Worm (Caenorhabditis elegans) whole organism, L4 larva: ENCODE measurements around the gene ceh-23.
A peak's percentile ranks its signal among the peaks of the same experiment; 100 is the strongest.

Experiments used
- D1046.2 ChIP-seq: fragments of 200-800 bp; sonication (Bioruptor generic); IDR thresholded peaks from 2 replicates; pipeline ENCODE4 v1.3.6; 2022; ENCODE audit warnings: missing genetic modification characterization, missing compliant biosample characterization
- T20F7.1 ChIP-seq: fragments of 200-800 bp; sonication (Bioruptor generic); optimal IDR thresholded peaks from 2 replicates; lab custom pipeline; 2018; ENCODE audit warnings: mild to moderate bottlenecking, missing genetic modification characterization, missing compliant biosample characterization
- Y105C5A.15 ChIP-seq: fragments of 200-800 bp; sonication (Bioruptor generic); IDR thresholded peaks from 2 replicates; pipeline ENCODE4 v1.3.6; 2022; ENCODE audit warnings: missing genetic modification characterization, missing compliant biosample characterization
- aha-1 ChIP-seq: fragments of 150-350 bp; peaks from one replicate; lab custom pipeline; 2014; ENCODE audit warnings: missing biosample characterization, missing genetic modification characterization
- ama-1 ChIP-seq: fragments of 150-350 bp; optimal IDR thresholded peaks from 2 replicates; lab custom pipeline; 2014; ENCODE audit warnings: inconsistent platforms, mixed read lengths
- attf-4 ChIP-seq: sonication (generic microtip); optimal IDR thresholded peaks from 3 replicates; lab custom pipeline; 2017; ENCODE audit warnings: missing biosample characterization, missing genetic modification characterization
- ceh-28 ChIP-seq: fragments of 150-350 bp; optimal IDR thresholded peaks from 2 replicates; lab custom pipeline; 2014; ENCODE audit warnings: missing biosample characterization, missing genetic modification reagents, missing genetic modification characterization
- ces-1 ChIP-seq: fragments of 150-350 bp; sonication (generic microtip); optimal IDR thresholded peaks from 4 replicates; lab custom pipeline; 2014; ENCODE audit warnings: missing biosample characterization, missing genetic modification reagents, missing genetic modification characterization
- daf-12 ChIP-seq: fragments of 150-350 bp; optimal IDR thresholded peaks from 2 replicates; lab custom pipeline; 2014; ENCODE audit warnings: missing biosample characterization, missing genetic modification reagents, missing genetic modification characterization
- daf-16 ChIP-seq, 3 experiments: sonication (generic microtip); optimal IDR thresholded peaks; 2 replicates each; lab custom pipeline; 2016 to 2017; ENCODE audit warnings: missing genetic modification characterization in 3 of 3, missing genetic modification reagents in 3 of 3, mild to moderate bottlenecking in 2 of 3, missing compliant biosample characterization in 2 of 3, missing biosample characterization in 1 of 3, moderate library complexity in 1 of 3
- daf-19 ChIP-seq: fragments of 200-800 bp; sonication (Bioruptor generic); conservative IDR thresholded peaks from 2 replicates; pipeline ENCODE4 v1.3.6; 2022; ENCODE audit warnings: missing genetic modification characterization, missing compliant biosample characterization
- dmd-6 ChIP-seq: fragments of 200-800 bp; sonication (Bioruptor generic); IDR thresholded peaks from 2 replicates; pipeline ENCODE4 v1.3.6; 2022; ENCODE audit warnings: missing genetic modification reagents, missing genetic modification characterization, missing compliant biosample characterization
- dmd-8 ChIP-seq: fragments of 200-800 bp; sonication (Bioruptor generic); IDR thresholded peaks from 2 replicates; pipeline ENCODE4 v1.3.6; 2022; ENCODE audit warnings: missing genetic modification characterization, missing compliant biosample characterization
- dmd-9 ChIP-seq: fragments of 200-800 bp; sonication (Bioruptor generic); IDR thresholded peaks from 2 replicates; pipeline ENCODE4 v1.3.6; 2022; ENCODE audit warnings: missing genetic modification reagents, missing genetic modification characterization, missing compliant biosample characterization
- dpl-1 ChIP-seq: fragments of 150-350 bp; optimal IDR thresholded peaks from 2 replicates; lab custom pipeline; 2014; ENCODE audit warnings: missing biosample characterization, missing genetic modification reagents, missing genetic modification characterization
- dve-1 ChIP-seq: sonication (generic microtip); optimal IDR thresholded peaks from 2 replicates; lab custom pipeline; 2017; ENCODE audit warnings: antibody characterized with exemption, mild to moderate bottlenecking, missing genetic modification characterization, missing compliant biosample characterization; ENCODE audit not compliant: insufficient read depth
- egl-43 ChIP-seq: fragments of 200-800 bp; sonication (Bioruptor generic); IDR thresholded peaks from 2 replicates; pipeline ENCODE4 v1.3.6; 2022; ENCODE audit warnings: missing genetic modification reagents, missing genetic modification characterization, missing compliant biosample characterization
- fos-1 ChIP-seq: fragments of 150-350 bp; optimal IDR thresholded peaks from 2 replicates; lab custom pipeline; 2014; ENCODE audit warnings: missing biosample characterization, missing genetic modification characterization
- gei-8 ChIP-seq: fragments of 200-800 bp; sonication (Bioruptor generic); optimal IDR thresholded peaks from 2 replicates; lab custom pipeline; 2018; ENCODE audit warnings: mild to moderate bottlenecking, missing genetic modification characterization, missing compliant biosample characterization
- hlh-30 ChIP-seq: sonication (generic microtip); optimal IDR thresholded peaks from 2 replicates; lab custom pipeline; 2017; ENCODE audit warnings: antibody characterized with exemption, mild to moderate bottlenecking, missing genetic modification characterization, missing compliant biosample characterization; ENCODE audit not compliant: insufficient read depth
- lim-7 ChIP-seq: fragments of 200-800 bp; sonication (Bioruptor generic); IDR thresholded peaks from 2 replicates; pipeline ENCODE4 v1.3.6; 2022; ENCODE audit warnings: missing genetic modification characterization, missing compliant biosample characterization
- lin-15B ChIP-seq: fragments of 150-350 bp; sonication (generic microtip); optimal IDR thresholded peaks from 3 replicates; lab custom pipeline; 2014; ENCODE audit warnings: missing biosample characterization, missing genetic modification characterization
- lin-29 ChIP-seq: fragments of 200-800 bp; sonication (Bioruptor generic); IDR thresholded peaks from 2 replicates; pipeline ENCODE4 v1.3.6; 2022; ENCODE audit warnings: missing genetic modification reagents, missing genetic modification characterization, missing compliant biosample characterization
- lin-38 ChIP-seq: fragments of 200-800 bp; sonication (Bioruptor generic); IDR thresholded peaks from 2 replicates; pipeline ENCODE4 v1.3.6; 2022; ENCODE audit warnings: missing genetic modification reagents, missing genetic modification characterization, missing compliant biosample characterization
- lin-39 ChIP-seq: fragments of 150-350 bp; optimal IDR thresholded peaks from 2 replicates; lab custom pipeline; 2014; ENCODE audit warnings: missing biosample characterization, missing genetic modification reagents, missing genetic modification characterization
- lsy-2 ChIP-seq, 2 experiments: fragments of 150-350 bp in 1 of 2; sonication (generic microtip) in 1 of 2; optimal IDR thresholded peaks; 2 replicates each; lab custom pipeline; 2014 to 2017; ENCODE audit warnings: missing biosample characterization in 2 of 2, missing genetic modification characterization in 2 of 2
- nhr-25 ChIP-seq: sonication (generic microtip); optimal IDR thresholded peaks from 2 replicates; lab custom pipeline; 2017; ENCODE audit warnings: missing genetic modification characterization, mild to moderate bottlenecking, missing compliant biosample characterization, antibody characterized with exemption, moderate library complexity, borderline replicate concordance; ENCODE audit not compliant: insufficient read depth
- nhr-77 ChIP-seq: fragments of 150-350 bp; optimal IDR thresholded peaks from 2 replicates; lab custom pipeline; 2014; ENCODE audit warnings: missing biosample characterization, missing genetic modification characterization
- rbr-2 ChIP-seq: sonication (generic microtip); optimal IDR thresholded peaks from 2 replicates; lab custom pipeline; 2016; ENCODE audit warnings: missing genotype, missing genetic modification characterization, missing compliant biosample characterization
- saeg-2 ChIP-seq: fragments of 200-800 bp; sonication (Bioruptor generic); IDR thresholded peaks from 2 replicates; pipeline ENCODE4 v1.3.6; 2022; ENCODE audit warnings: missing genetic modification reagents, missing genetic modification characterization, missing compliant biosample characterization
- spr-1 ChIP-seq: sonication (generic microtip); optimal IDR thresholded peaks from 2 replicates; lab custom pipeline; 2016; ENCODE audit warnings: mild to moderate bottlenecking, missing genetic modification characterization, missing compliant biosample characterization
- tag-97 ChIP-seq: fragments of 200-800 bp; sonication (Bioruptor generic); IDR thresholded peaks from 2 replicates; pipeline ENCODE4 v1.3.6; 2022; ENCODE audit warnings: missing genetic modification characterization, missing compliant biosample characterization
- unc-62 ChIP-seq, 3 experiments: fragments of 150-350 bp in 1 of 3; sonication (generic microtip); optimal IDR thresholded peaks in 2 of 3; peaks in 1 of 3; 1 replicate in 1 of 3; 2 replicates in 2 of 3; lab custom pipeline; 2014 to 2017; ENCODE audit warnings: missing biosample characterization in 3 of 3, missing genetic modification characterization in 3 of 3, missing genetic modification reagents in 3 of 3, missing genotype in 1 of 3
- vab-7 ChIP-seq: fragments of 200-800 bp; sonication (Bioruptor generic); IDR thresholded peaks from 2 replicates; pipeline ENCODE4 v1.3.6; 2022; ENCODE audit warnings: missing genetic modification reagents, missing genetic modification characterization, missing compliant biosample characterization
- ztf-7 ChIP-seq: fragments of 150-350 bp; optimal IDR thresholded peaks from 2 replicates; lab custom pipeline; 2014; ENCODE audit warnings: missing biosample characterization, missing genetic modification characterization

The ceh-23 gene

ce11 chrIII:7819866-7820265 lies 19.5 kb upstream of the ceh-23 start:
- TF ChIP-seq ztf-7 = no peak
- TF ChIP-seq unc-62 (GFP tag; optimal IDR thresholded peaks at IDR 0.05 in 1 of 2; lab: Kevin White, UChicago) = peak in 1 of 2 experiments; percentile 5
- TF ChIP-seq unc-62 (tag; optimal IDR thresholded peaks at IDR 0.05; lab: Kevin White, UChicago) = no peak
- no peak for TF ChIP-seq spr-1
- TF ChIP-seq lin-29 = no peak
- peak; percentile 18 for TF ChIP-seq aha-1 (tag; lab: Kevin White, UChicago)
- TF ChIP-seq lin-15B (tag; lab: Kevin White, UChicago) = no peak

ce11 chrIII:7821130-7821529 lies 18.3 kb upstream of the ceh-23 start:
- TF ChIP-seq dmd-8 (GFP tag; lab: Robert Waterston, UW) (0 out of 2 replicates have a peak, but pooled peaks have one; percentile 62), lin-38 (GFP tag; lab: Robert Waterston, UW) (peak; percentile 15; the same call in 1 of the 2 replicates), lim-7 (peak; percentile 59; the same call in 1 of the 2 replicates)

- TF ChIP-seq T20F7.1 (GFP tag; lab: Kevin White, UChicago) = no peak
Observed at ce11 chrIII:7823285-7823684, 16.1 kb upstream of the ceh-23 start.

- no peak for TF ChIP-seq ces-1
- TF ChIP-seq daf-19 (GFP tag; lab: Robert Waterston, UW) = peak; percentile 48; the same call in 1 of the 2 replicates
- no peak for TF ChIP-seq daf-16 (GFP tag; optimal IDR thresholded peaks at IDR 0.05; lab: Kevin White, UChicago)
- TF ChIP-seq daf-16 (tag; optimal IDR thresholded peaks at IDR 0.05; lab: Kevin White, UChicago) = no peak
- TF ChIP-seq egl-43 (GFP tag; lab: Robert Waterston, UW) = 0 out of 2 replicates have a peak, but pooled peaks have one; percentile 11
- TF ChIP-seq Y105C5A.15 (GFP tag; lab: Robert Waterston, UW) = 0 out of 2 replicates have a peak, but pooled peaks have one; percentile 4
- TF ChIP-seq aha-1 (tag; lab: Kevin White, UChicago) = peak; percentile 15
Observed at ce11 chrIII:7824041-7824440, 15.4 kb upstream of the ceh-23 start.

ce11 chrIII:7828576-7829461 lies 10.6 kb upstream of the ceh-23 start, which contains the start of the genes egl-45 and kcmf-1:
TSS of gene egl-45 (minus strand) at chrIII:7828626.
TSS of gene kcmf-1 (plus strand) at chrIII:7829411.
- TF ChIP-seq egl-43 (GFP tag; lab: Robert Waterston, UW) (no peak), vab-7 (no peak), rbr-2 (tag; lab: Kevin White, UChicago) (no peak), D1046.2 (no peak), dmd-9 (GFP tag; lab: Robert Waterston, UW) (no peak), ama-1 (lab: Kevin White, UChicago) (peak; percentile 14), lsy-2 (tag; optimal IDR thresholded peaks at IDR 0.05; lab: Kevin White, UChicago) (peak in 1 of 2 experiments; percentile 65), dve-1 (tag; lab: Kevin White, UChicago) (peak; percentile 11), hlh-30 (peak; percentile 41), dpl-1 (GFP tag; lab: Kevin White, UChicago) (peak; percentile 61), daf-16 (GFP tag; optimal IDR thresholded peaks at IDR 0.05; lab: Kevin White, UChicago) (no peak), daf-16 (tag; optimal IDR thresholded peaks at IDR 0.05; lab: Kevin White, UChicago) (peak; percentile 40)

- no peak for TF ChIP-seq fos-1 (tag; lab: Kevin White, UChicago)
- TF ChIP-seq tag-97 = no peak
- no peak for TF ChIP-seq lin-39
- no peak for TF ChIP-seq dmd-6 (GFP tag; lab: Robert Waterston, UW)
- TF ChIP-seq saeg-2 (GFP tag; lab: Robert Waterston, UW) = no peak
- TF ChIP-seq dve-1 (tag; lab: Kevin White, UChicago) = no peak
- TF ChIP-seq unc-62 (GFP tag; optimal IDR thresholded peaks at IDR 0.05 in 1 of 2; lab: Kevin White, UChicago) = no peak
- TF ChIP-seq unc-62 (tag; optimal IDR thresholded peaks at IDR 0.05; lab: Kevin White, UChicago) = no peak
- TF ChIP-seq nhr-77 (tag; lab: Kevin White, UChicago) = no peak
- TF ChIP-seq attf-4 = no peak
- TF ChIP-seq spr-1 = no peak
- TF ChIP-seq lsy-2 (tag; optimal IDR thresholded peaks at IDR 0.05; lab: Kevin White, UChicago) = no peak
- TF ChIP-seq nhr-25 = no peak
- no peak for TF ChIP-seq daf-12
- TF ChIP-seq ceh-28 (tag; lab: Kevin White, UChicago) = no peak
- TF ChIP-seq gei-8 (GFP tag; lab: Kevin White, UChicago) = no peak
Observed at ce11 chrIII:7832473-7832872, 6.9 kb upstream of the ceh-23 start.
